Worm (Caenorhabditis elegans) whole organism, L3 larva: ENCODE measurements around the gene W02G9.3.

Source experiments
- ama-1 ChIP-seq: fragments of 150-350 bp; optimal IDR thresholded peaks from 2 replicates; lab custom pipeline; 2018
- ceh-28 ChIP-seq: fragments of 150-350 bp; optimal IDR thresholded peaks from 2 replicates; lab custom pipeline; 2014; ENCODE audit warnings: missing biosample characterization, missing genetic modification reagents, missing genetic modification characterization
- elt-1 ChIP-seq: fragments of 150-350 bp; optimal IDR thresholded peaks from 2 replicates; lab custom pipeline; 2014; ENCODE audit warnings: missing biosample characterization, missing genetic modification characterization
- nhr-11 ChIP-seq: fragments of 150-350 bp; optimal IDR thresholded peaks from 2 replicates; lab custom pipeline; 2014; ENCODE audit warnings: missing biosample characterization, missing genetic modification characterization
- nhr-28 ChIP-seq: fragments of 150-350 bp; optimal IDR thresholded peaks from 2 replicates; lab custom pipeline; 2014; ENCODE audit warnings: missing biosample characterization, missing genetic modification characterization
- sea-2 ChIP-seq: fragments of 150-350 bp; sonication (generic microtip); optimal IDR thresholded peaks from 4 replicates; lab custom pipeline; 2014; ENCODE audit warnings: missing biosample characterization, missing genetic modification reagents, missing genetic modification characterization
- unc-62 ChIP-seq: fragments of 150-350 bp; sonication (generic microtip); optimal IDR thresholded peaks from 4 replicates; lab custom pipeline; 2014; ENCODE audit warnings: missing biosample characterization, missing genetic modification reagents, missing genetic modification characterization

DNA sequence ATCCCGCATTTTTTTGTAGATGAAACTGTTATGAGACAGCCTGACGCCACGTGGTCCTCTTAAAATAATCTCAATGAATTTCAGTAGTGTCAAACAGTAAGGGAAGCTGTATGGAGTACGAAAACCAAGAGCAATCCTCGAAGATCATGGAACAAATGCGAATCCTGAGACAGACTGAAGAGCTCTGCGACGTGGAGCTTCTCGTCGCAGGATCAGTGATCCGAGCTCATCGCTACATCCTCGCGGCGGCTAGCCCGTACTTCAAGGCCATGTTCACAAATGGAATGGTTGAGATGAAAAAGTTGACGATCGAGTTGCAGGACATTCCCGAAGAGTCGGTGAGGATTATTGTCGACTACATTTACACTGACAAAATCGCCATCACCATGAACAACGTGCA, 11.4 kb downstream of the W02G9.3 start:
- TF ChIP-seq nhr-28 (no peak), ceh-28 (tag; lab: Kevin White, UChicago) (no peak), sea-2 (GFP tag; lab: Kevin White, UChicago) (no peak), ama-1 (lab: Kevin White, UChicago) (no peak), elt-1 (tag; lab: Kevin White, UChicago) (no peak), unc-62 (GFP tag; lab: Kevin White, UChicago) (no peak), nhr-11 (tag; lab: Kevin White, UChicago) (no peak)
